Fruit fly (Drosophila melanogaster): ENCODE data around the gene GatC.

The GatC gene

DNA sequence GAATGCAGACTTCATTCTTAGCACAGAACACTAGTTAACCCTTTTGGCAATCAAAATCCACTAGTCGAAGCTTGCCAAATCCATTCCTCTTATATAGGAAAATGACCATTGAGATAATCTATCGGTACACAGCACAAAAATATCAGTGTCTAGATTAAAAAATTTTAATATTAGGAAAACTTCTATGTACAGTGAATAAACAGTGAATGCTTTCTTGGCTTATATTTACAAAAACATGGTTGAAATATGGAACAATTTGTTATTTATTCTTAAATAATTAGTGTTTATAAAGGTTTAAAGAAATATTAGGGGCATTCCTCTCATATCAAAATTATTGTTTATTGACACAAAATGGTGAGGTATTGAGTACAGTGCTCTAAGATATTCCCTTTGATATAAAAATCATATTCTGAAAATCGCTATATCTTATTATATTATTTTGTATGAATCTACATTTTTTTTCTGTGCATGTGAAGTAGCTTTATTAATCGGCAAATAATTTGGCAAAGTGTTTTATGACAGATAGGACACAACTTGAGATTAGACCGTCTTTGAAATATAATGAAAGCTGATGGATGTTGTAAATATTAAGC, 10.9 kb upstream of the GatC start, which contains the start of gene CG33306 (continued):
- peak; percentile 54 for TF ChIP-seq gem (tag; optimal IDR thresholded peaks at IDR 0.05)
- peak; percentile 3 for TF ChIP-seq cwo (GFP tag; optimal IDR thresholded peaks at IDR 0.05)
- TF ChIP-seq Hmr (GFP tag; optimal IDR thresholded peaks at IDR 0.05) = peak; percentile 20
- TF ChIP-seq Fer3 (tag; optimal IDR thresholded peaks at IDR 0.05) = peak; percentile 21
- peak; percentile 24 for TF ChIP-seq CG12391 (tag; optimal IDR thresholded peaks at IDR 0.05)
- peak; percentile 25 for TF ChIP-seq CG2120 (GFP tag; optimal IDR thresholded peaks at IDR 0.05)
- TF ChIP-seq exex (tag; optimal IDR thresholded peaks at IDR 0.05) = peak; percentile 96
- peak; percentile 7 for TF ChIP-seq PHDP (tag; optimal IDR thresholded peaks at IDR 0.05)
- no peak for TF ChIP-seq btn (GFP tag; optimal IDR thresholded peaks at IDR 0.05)
- peak; percentile 51 for TF ChIP-seq CG2678 (tag; optimal IDR thresholded peaks at IDR 0.05)
- TF ChIP-seq wor (GFP tag; IDR thresholded peaks at IDR 0.05) = no peak

DNA sequence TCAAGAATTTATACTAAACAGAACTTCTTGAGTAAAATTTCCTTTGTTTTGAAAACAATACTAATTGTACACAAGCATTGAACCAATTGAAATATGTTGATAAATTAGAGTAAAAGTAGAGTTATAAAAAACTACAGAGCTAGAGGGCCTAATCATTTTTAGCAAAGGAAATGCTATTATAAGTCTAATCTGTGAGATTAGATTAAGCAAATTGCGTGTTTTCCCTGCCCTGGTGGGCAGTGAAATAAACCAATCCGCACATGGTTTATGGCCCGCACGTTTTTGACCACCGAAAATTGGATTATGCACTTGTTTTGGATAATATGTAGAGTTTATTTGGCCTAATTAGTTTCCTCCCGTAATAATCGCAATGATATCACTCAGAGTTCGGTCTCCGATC, 9.7 kb upstream of the GatC start:
- TF ChIP-seq Nf-YA (GFP tag; IDR thresholded peaks at IDR 0.05) (no peak), exex (tag; optimal IDR thresholded peaks at IDR 0.05) (peak; percentile 86), HLH54F (GFP tag; optimal IDR thresholded peaks at IDR 0.05) (no peak), sug (tag; optimal IDR thresholded peaks at IDR 0.05) (peak; percentile 75), CG4328 (GFP tag; optimal IDR thresholded peaks at IDR 0.05) (no peak), cwo (GFP tag; optimal IDR thresholded peaks at IDR 0.05) (peak; percentile 45), CG3726 (GFP tag; IDR thresholded peaks at IDR 0.05) (no peak), CG4707 (GFP tag; optimal IDR thresholded peaks at IDR 0.05) (no peak), CG31365 (tag; optimal IDR thresholded peaks at IDR 0.05) (no peak), CG4730 (GFP tag; IDR thresholded peaks at IDR 0.05) (no peak), Atf3 (GFP tag; optimal IDR thresholded peaks at IDR 0.05) (no peak), fru (optimal IDR thresholded peaks at IDR 0.05) (no peak), CG7928 (GFP tag; optimal IDR thresholded peaks at IDR 0.05) (no peak), CG32532 (GFP tag; IDR thresholded peaks at IDR 0.05) (no peak), CG8089 (GFP tag; optimal IDR thresholded peaks at IDR 0.05) (no peak), HHEX (GFP tag; optimal IDR thresholded peaks at IDR 0.05) (no peak), CG17568 (GFP tag; optimal IDR thresholded peaks at IDR 0.05) (no peak), CG17385 (GFP tag; optimal IDR thresholded peaks at IDR 0.05) (no peak)

DNA sequence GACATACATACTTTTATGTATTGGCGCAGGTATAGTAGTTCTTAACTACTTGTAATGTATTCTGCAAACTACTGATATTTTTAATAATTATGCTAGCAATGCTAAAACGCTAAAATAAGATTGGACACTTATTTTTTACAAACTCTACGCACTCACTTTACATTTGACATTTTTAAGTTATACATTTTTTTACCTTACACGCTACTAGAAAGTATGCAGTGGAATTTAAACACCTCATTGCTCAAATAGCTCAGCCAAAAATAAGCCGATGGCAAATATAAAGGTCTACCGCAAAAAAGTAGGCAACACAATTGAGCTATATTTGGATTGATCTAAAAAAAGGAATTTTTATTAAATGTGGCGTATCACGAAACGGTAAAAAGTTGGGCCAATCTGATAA, 9.2 kb upstream of the GatC start:
- TF ChIP-seq bab2 (GFP tag; optimal IDR thresholded peaks at IDR 0.05) (no peak), Opbp (GFP tag; IDR thresholded peaks at IDR 0.05; ENCODE audit: partially characterized antibody) (peak; percentile 53; the same call in 1 of the 3 replicates), CG3163 (GFP tag; optimal IDR thresholded peaks at IDR 0.05) (no peak), CG11398 (GFP tag; optimal IDR thresholded peaks at IDR 0.05) (no peak), amos (GFP tag; IDR thresholded peaks at IDR 0.05; ENCODE audit: partially characterized antibody) (peak; percentile 52; the same call in 1 of the 2 replicates), stwl (tag; optimal IDR thresholded peaks at IDR 0.05) (peak; percentile 71), crc (GFP tag; optimal IDR thresholded peaks at IDR 0.05) (no peak), z (GFP tag; IDR thresholded peaks at IDR 0.05) (no peak), stc (GFP tag; IDR thresholded peaks at IDR 0.05) (no peak), CG14965 (GFP tag; optimal IDR thresholded peaks at IDR 0.05; ENCODE audit: borderline replicate concordance) (no peak), CG17612 (GFP tag; IDR thresholded peaks at IDR 0.05) (no peak), Hr51 (GFP tag; optimal IDR thresholded peaks at IDR 0.05) (no peak), nerfin-1 (tag; optimal IDR thresholded peaks at IDR 0.05) (peak; percentile 37), CG10267 (tag; optimal IDR thresholded peaks at IDR 0.05) (no peak), CG34376 (GFP tag; optimal IDR thresholded peaks at IDR 0.05) (no peak), CG17829 (tag; optimal IDR thresholded peaks at IDR 0.05) (peak; percentile 26), onecut (GFP tag; IDR thresholded peaks at IDR 0.05) (no peak), ara (GFP tag; IDR thresholded peaks at IDR 0.05) (no peak), trem (tag; optimal IDR thresholded peaks at IDR 0.05) (peak; percentile 35), tll (GFP tag; optimal IDR thresholded peaks at IDR 0.05) (no peak), CG10462 (GFP tag; optimal IDR thresholded peaks at IDR 0.05) (no peak)
